In genomic region chr3L:21101316-21101715, dm6 we compare ENCODE assay signal across 2 fruit fly cellular contexts.
A peak's percentile ranks its signal among the peaks of the same experiment; 100 is the strongest.
TF ChIP-seq lines count a peak whose summit lies in the region.

No protein-coding gene starts in this region.

- no peak for TF ChIP-seq CTCF in whole organism, embryonic (GFP tag; optimal IDR thresholded peaks at IDR 0.05; lab: Kevin White, UChicago)

TF ChIP-seq in whole organism, embryonic, 481 proteins besides CTCF, POLR2A, EP300 and RAD21:
- TF ChIP-seq kni (GFP tag; optimal IDR thresholded peaks at IDR 0.05; lab: Kevin White, UChicago), result peak; percentile 15
- TF ChIP-seq chinmo (GFP tag; IDR thresholded peaks at IDR 0.05; lab: Robert Waterston, UW; ENCODE audit: partially characterized antibody), result 0 out of 4 replicates have a peak, but pooled peaks have one; percentile 61
- TF ChIP-seq dmrt11E (tag; optimal IDR thresholded peaks at IDR 0.05; lab: Kevin White, UChicago), result no peak
- TF ChIP-seq CG32532 (GFP tag; IDR thresholded peaks at IDR 0.05; lab: Robert Waterston, UW), result no peak
- TF ChIP-seq CG10209 (GFP tag; optimal IDR thresholded peaks at IDR 0.05; lab: Kevin White, UChicago), result no peak
- TF ChIP-seq ems (GFP tag; optimal IDR thresholded peaks at IDR 0.05; lab: Kevin White, UChicago), result no peak
- TF ChIP-seq CG3065 (GFP tag; optimal IDR thresholded peaks at IDR 0.05; lab: Kevin White, UChicago), result no peak
- TF ChIP-seq Awh (GFP tag; IDR thresholded peaks at IDR 0.05; lab: Robert Waterston, UW), result 0 out of 2 replicates have a peak, but pooled peaks have one; percentile 31
- TF ChIP-seq sr (GFP tag; IDR thresholded peaks at IDR 0.05; lab: Robert Waterston, UW), result peak; percentile 54; the same call in 2 of the 3 replicates
- TF ChIP-seq CG15011 (GFP tag; optimal IDR thresholded peaks at IDR 0.05; lab: Kevin White, UChicago), result no peak
- TF ChIP-seq ranshi (GFP tag; IDR thresholded peaks at IDR 0.05; lab: Robert Waterston, UW), result no peak
- no peak for TF ChIP-seq lola (GFP tag; optimal IDR thresholded peaks at IDR 0.05; lab: Kevin White, UChicago)
- TF ChIP-seq Camta (GFP tag; optimal IDR thresholded peaks at IDR 0.05; lab: Kevin White, UChicago), result no peak
- TF ChIP-seq CG1024 (GFP tag; IDR thresholded peaks at IDR 0.05; lab: Robert Waterston, UW), result no peak
- no peak for TF ChIP-seq gsb-n (tag; optimal IDR thresholded peaks at IDR 0.05; lab: Kevin White, UChicago)
- TF ChIP-seq sisA (GFP tag; IDR thresholded peaks at IDR 0.05; lab: Robert Waterston, UW), result no peak
- TF ChIP-seq CG10366 (GFP tag; IDR thresholded peaks at IDR 0.05; lab: Robert Waterston, UW), result no peak
- TF ChIP-seq hb (GFP tag; IDR thresholded peaks at IDR 0.05; lab: Robert Waterston, UW; ENCODE audit: partially characterized antibody), result no peak
- no peak for TF ChIP-seq esg (GFP tag; conservative IDR thresholded peaks at IDR 0.05; lab: Robert Waterston, UW)
- no peak for TF ChIP-seq grn (GFP tag; optimal IDR thresholded peaks at IDR 0.05; lab: Kevin White, UChicago)
- no peak for TF ChIP-seq CG10654 (GFP tag; optimal IDR thresholded peaks at IDR 0.05; lab: Kevin White, UChicago)
- TF ChIP-seq Blimp-1 (GFP tag; optimal IDR thresholded peaks at IDR 0.05; lab: Kevin White, UChicago), result peak; percentile 2
- TF ChIP-seq CG17568 (GFP tag; optimal IDR thresholded peaks at IDR 0.05; lab: Kevin White, UChicago), result no peak
- no peak for TF ChIP-seq toy (GFP tag; IDR thresholded peaks at IDR 0.05; lab: Robert Waterston, UW)
- peak; percentile 81 for TF ChIP-seq CG13894 (tag; optimal IDR thresholded peaks at IDR 0.05; lab: Kevin White, UChicago)
- TF ChIP-seq ro (GFP tag; IDR thresholded peaks at IDR 0.05; lab: Robert Waterston, UW), result no peak
- TF ChIP-seq sd (tag; optimal IDR thresholded peaks at IDR 0.05; lab: Kevin White, UChicago), result peak; percentile 85
- TF ChIP-seq otp (GFP tag; IDR thresholded peaks at IDR 0.05; lab: Robert Waterston, UW), result no peak
- peak; percentile 39 for TF ChIP-seq gro (GFP tag; optimal IDR thresholded peaks at IDR 0.05; lab: Kevin White, UChicago)
- no peak for TF ChIP-seq fd3F (GFP tag; optimal IDR thresholded peaks at IDR 0.05; lab: Kevin White, UChicago)
- TF ChIP-seq CG13424 (tag; optimal IDR thresholded peaks at IDR 0.05; lab: Kevin White, UChicago), result no peak
- TF ChIP-seq ato (GFP tag; IDR thresholded peaks at IDR 0.05; lab: Robert Waterston, UW; ENCODE audit: partially characterized antibody), result no peak
- TF ChIP-seq NfI (GFP tag; optimal IDR thresholded peaks at IDR 0.05; lab: Kevin White, UChicago), result no peak
- TF ChIP-seq tna (GFP tag; IDR thresholded peaks at IDR 0.05; lab: Robert Waterston, UW; ENCODE audit: partially characterized antibody), result no peak
- TF ChIP-seq CG2116 (GFP tag; optimal IDR thresholded peaks at IDR 0.05; lab: Kevin White, UChicago), result no peak
- peak; percentile 61 for TF ChIP-seq abd-A (tag; optimal IDR thresholded peaks at IDR 0.05; lab: Kevin White, UChicago)
- TF ChIP-seq MESR4 (GFP tag; optimal IDR thresholded peaks at IDR 0.05; lab: Kevin White, UChicago), result no peak
- no peak for TF ChIP-seq Scr (GFP tag; IDR thresholded peaks at IDR 0.05; lab: Robert Waterston, UW; ENCODE audit: partially characterized antibody)
- no peak for TF ChIP-seq Side (GFP tag; optimal IDR thresholded peaks at IDR 0.05; lab: Kevin White, UChicago)
- TF ChIP-seq Trl (optimal IDR thresholded peaks at IDR 0.05; lab: Kevin White, UChicago), result no peak
- no peak for TF ChIP-seq Trl (GFP tag; optimal IDR thresholded peaks at IDR 0.05; lab: Kevin White, UChicago)
- TF ChIP-seq Vsx1 (GFP tag; optimal IDR thresholded peaks at IDR 0.05; lab: Kevin White, UChicago), result peak; percentile 14
- peak; percentile 70 for TF ChIP-seq CG12769 (tag; optimal IDR thresholded peaks at IDR 0.05; lab: Kevin White, UChicago)
- no peak for TF ChIP-seq ken (GFP tag; IDR thresholded peaks at IDR 0.05; lab: Robert Waterston, UW)
- TF ChIP-seq CG11560 (tag; IDR thresholded peaks at IDR 0.05; lab: Robert Waterston, UW), result no peak
- no peak for TF ChIP-seq cad (GFP tag; optimal IDR thresholded peaks at IDR 0.05; lab: Kevin White, UChicago)

TF ChIP-seq in whole organism, prepupa, 60 proteins besides CTCF, POLR2A, EP300 and RAD21:
- TF ChIP-seq CG6163 (GFP tag; IDR thresholded peaks at IDR 0.05; lab: Robert Waterston, UW), result no peak
- TF ChIP-seq fkh (GFP tag; optimal IDR thresholded peaks at IDR 0.05; lab: Kevin White, UChicago), result peak; percentile 44
- TF ChIP-seq Ets96B (tag; optimal IDR thresholded peaks at IDR 0.05; lab: Kevin White, UChicago), result no peak
- TF ChIP-seq eg (GFP tag; IDR thresholded peaks at IDR 0.05; lab: Robert Waterston, UW), result no peak
- no peak for TF ChIP-seq CG6854 (GFP tag; optimal IDR thresholded peaks at IDR 0.05; lab: Kevin White, UChicago)
- TF ChIP-seq achi (GFP tag; optimal IDR thresholded peaks at IDR 0.05; lab: Kevin White, UChicago), result no peak

Comparison
In these comparisons a context has a peak if more than half of its experiments do, and no peak if none do; other contexts are left out.
1. Of the 7 proteins assayed by ChIP-seq in both whole organism, embryonic and whole organism, prepupa: peak only in whole organism, embryonic: Blimp-1; only in whole organism, prepupa: none; in both: none; in neither: 6.